Worm (Caenorhabditis elegans): Measurements from ENCODE around the gene nmy-1.

nmy-1 gene

DNA sequence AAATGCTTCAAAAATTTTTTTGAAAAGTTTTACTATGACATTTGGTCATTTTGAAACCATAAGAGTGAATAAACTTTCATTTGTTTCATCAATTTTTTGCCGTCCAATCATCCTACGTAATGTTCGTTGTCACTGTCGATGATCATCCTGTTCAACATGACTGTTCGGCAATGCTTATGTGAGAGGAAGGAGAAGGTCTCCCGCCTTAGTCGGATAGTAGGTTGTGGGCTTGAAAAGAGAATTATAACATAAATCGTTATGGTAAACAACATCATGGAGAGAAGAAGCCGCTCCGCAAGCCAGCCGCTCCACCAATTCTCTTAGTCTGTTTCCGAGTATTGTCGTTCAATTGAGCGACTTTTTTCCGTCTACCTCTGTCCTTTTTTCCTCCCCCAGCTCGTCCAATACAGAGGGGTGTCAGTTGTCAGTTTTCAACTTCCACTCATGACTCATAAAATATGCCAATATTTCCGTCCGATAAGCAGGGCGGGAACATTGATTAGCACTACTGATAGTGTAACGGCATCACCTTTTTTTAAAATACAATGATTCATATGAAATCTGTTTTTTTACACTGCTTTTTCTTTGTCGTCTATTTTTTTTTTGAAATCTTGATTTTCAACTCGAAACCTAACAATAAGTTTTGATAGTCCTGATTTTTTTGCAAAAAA is 3.1 kb upstream of the nmy-1 start:
- TF ChIP-seq elt-3 (tag; optimal IDR thresholded peaks at IDR 0.05) = no peak
- no peak for TF ChIP-seq M03D4.4 (tag; optimal IDR thresholded peaks at IDR 0.05)
- no peak for TF ChIP-seq nhr-2 (tag; optimal IDR thresholded peaks at IDR 0.05)
- TF ChIP-seq unc-62 (GFP tag; optimal IDR thresholded peaks at IDR 0.05) = no peak
- TF ChIP-seq nhr-76 (tag; optimal IDR thresholded peaks at IDR 0.05) = no peak
- no peak for TF ChIP-seq mab-5 (tag; optimal IDR thresholded peaks at IDR 0.05)
- TF ChIP-seq sptf-1 (tag; optimal IDR thresholded peaks at IDR 0.05) = no peak
- TF ChIP-seq mep-1 (tag; optimal IDR thresholded peaks at IDR 0.05) = no peak
- TF ChIP-seq ceh-83 (GFP tag; optimal IDR thresholded peaks at IDR 0.05) = no peak
- TF ChIP-seq sem-2 (GFP tag; optimal IDR thresholded peaks at IDR 0.05) = no peak
- TF ChIP-seq zip-8 (tag; optimal IDR thresholded peaks at IDR 0.05) = no peak
- no peak for TF ChIP-seq nhr-28 (tag; optimal IDR thresholded peaks at IDR 0.05)
- no peak for TF ChIP-seq elt-1 (tag; optimal IDR thresholded peaks at IDR 0.05; ENCODE audit: borderline replicate concordance, insufficient read depth)
- no peak for TF ChIP-seq tbx-8 (GFP tag; optimal IDR thresholded peaks at IDR 0.05)
- no peak for TF ChIP-seq nhr-12 (tag; optimal IDR thresholded peaks at IDR 0.05)
- TF ChIP-seq drap-1 (GFP tag; optimal IDR thresholded peaks at IDR 0.05) = no peak

DNA sequence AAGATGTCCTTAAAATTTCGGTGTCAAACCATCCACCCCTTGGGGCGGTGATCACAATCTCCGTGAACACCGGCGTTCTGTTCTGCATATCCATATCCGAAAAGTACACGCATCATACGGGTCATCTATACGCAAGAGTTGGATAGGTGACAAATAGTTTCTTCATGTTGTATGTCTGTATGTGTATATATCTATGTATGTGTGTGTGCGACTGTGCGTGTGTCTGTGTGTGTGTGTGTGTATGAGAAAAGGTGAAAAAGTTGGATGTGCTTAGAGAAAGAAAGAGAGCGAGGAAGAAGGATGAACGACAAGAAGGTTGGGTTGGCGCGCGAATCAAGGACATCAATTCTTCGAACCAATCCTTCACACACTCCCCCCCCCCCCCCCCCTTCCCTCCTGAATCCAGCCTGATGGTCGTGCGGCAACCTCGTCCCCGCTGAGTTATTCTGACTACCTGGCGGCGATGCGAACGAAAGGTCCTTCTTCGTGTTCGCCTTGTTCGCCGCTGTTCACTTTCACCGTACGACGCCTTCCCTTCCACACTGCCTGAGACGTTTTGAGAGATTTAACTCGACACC is 1.9 kb upstream of the nmy-1 start:
- no peak for TF ChIP-seq bed-3 (GFP tag; optimal IDR thresholded peaks at IDR 0.05)
- TF ChIP-seq pha-4 (tag; optimal IDR thresholded peaks at IDR 0.05) = peak; percentile 5
- TF ChIP-seq unc-62 (GFP tag; optimal IDR thresholded peaks at IDR 0.05) = peak; percentile 27
- no peak for TF ChIP-seq nhr-12 (tag; optimal IDR thresholded peaks at IDR 0.05)
- TF ChIP-seq unc-39 (tag; optimal IDR thresholded peaks at IDR 0.05) = no peak
- TF ChIP-seq ham-2 (GFP tag; optimal IDR thresholded peaks at IDR 0.05) = peak; percentile 13
- peak; percentile 76 for TF ChIP-seq elt-1 (tag; optimal IDR thresholded peaks at IDR 0.05; ENCODE audit: borderline replicate concordance, insufficient read depth)
- peak; percentile 27 for TF ChIP-seq drap-1 (GFP tag; optimal IDR thresholded peaks at IDR 0.05)

DNA sequence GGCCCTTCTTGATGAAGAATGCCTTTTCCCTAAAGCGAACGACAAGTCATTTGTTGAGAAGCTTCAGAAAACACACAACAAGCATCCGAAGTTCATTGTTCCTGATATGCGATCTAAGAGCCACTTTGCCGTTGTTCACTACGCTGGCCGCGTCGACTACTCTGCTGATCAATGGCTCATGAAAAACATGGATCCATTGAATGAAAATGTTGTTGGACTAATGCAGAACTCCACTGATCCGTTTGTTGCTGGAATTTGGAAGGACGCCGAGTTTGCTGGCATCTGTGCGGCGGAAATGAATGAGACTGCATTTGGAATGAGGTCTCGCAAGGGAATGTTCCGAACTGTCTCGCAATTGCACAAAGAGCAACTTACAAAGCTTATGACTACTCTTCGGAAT is 3.4 kb downstream of the nmy-1 start:
- TF ChIP-seq cnd-1 (tag; optimal IDR thresholded peaks at IDR 0.05) (no peak), nhr-2 (tag; optimal IDR thresholded peaks at IDR 0.05) (no peak), lin-32 (GFP tag; optimal IDR thresholded peaks at IDR 0.05) (no peak), unc-62 (GFP tag; optimal IDR thresholded peaks at IDR 0.05) (no peak), hlh-1 (tag; optimal IDR thresholded peaks at IDR 0.05) (no peak), blmp-1 (tag; optimal IDR thresholded peaks at IDR 0.05) (no peak), ceh-83 (GFP tag; optimal IDR thresholded peaks at IDR 0.05) (no peak)

DNA sequence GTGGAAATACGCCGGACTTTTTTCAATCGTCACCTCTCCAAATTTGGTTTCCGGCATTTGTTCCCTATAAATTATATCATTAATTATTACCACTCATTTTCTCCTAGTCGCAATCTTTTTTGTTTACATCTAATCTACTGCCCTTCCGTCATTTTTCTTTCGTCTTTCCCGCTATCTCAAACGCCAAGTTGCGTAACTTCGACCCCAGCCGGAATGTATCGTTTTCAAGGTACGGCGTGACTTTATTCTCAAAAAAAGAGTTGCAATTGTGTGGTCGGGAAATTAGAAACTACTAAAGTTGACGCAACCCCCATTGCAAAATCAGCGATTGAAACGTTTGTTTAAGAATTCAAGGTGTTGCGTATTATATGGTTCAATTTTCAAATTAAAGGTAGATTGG is 10.2 kb downstream of the nmy-1 start:
- no peak for TF ChIP-seq unc-39 (tag; optimal IDR thresholded peaks at IDR 0.05)
- TF ChIP-seq zip-8 (tag; optimal IDR thresholded peaks at IDR 0.05) = peak; percentile 15
- TF ChIP-seq sem-2 (GFP tag; optimal IDR thresholded peaks at IDR 0.05) = no peak
- TF ChIP-seq elt-1 (tag; optimal IDR thresholded peaks at IDR 0.05; ENCODE audit: borderline replicate concordance, insufficient read depth) = peak; percentile 74

DNA sequence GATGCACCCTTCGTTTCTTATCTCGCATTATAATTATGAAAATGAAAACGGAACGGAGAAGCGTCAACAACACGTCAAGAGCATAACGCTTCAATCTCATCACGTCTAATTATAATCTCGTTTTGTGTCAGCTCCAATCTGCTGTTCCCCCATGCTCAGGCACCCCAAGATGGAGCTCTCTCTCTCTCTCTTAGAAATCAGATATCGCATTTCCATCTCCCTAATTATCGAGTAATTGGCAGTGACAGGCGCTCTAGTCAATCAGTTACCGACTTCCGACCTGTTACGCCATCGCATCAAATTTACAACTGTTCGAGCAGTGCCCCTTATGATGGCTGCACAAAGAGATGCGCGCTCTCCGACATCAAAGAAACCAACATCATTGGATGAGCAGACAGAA is 11.1 kb downstream of the nmy-1 start:
- TF ChIP-seq unc-120 (tag; optimal IDR thresholded peaks at IDR 0.05; ENCODE audit: poor library complexity, severe bottlenecking) (no peak), ceh-43 (GFP tag; optimal IDR thresholded peaks at IDR 0.05) (peak; percentile 32), mls-2 (tag; optimal IDR thresholded peaks at IDR 0.05) (peak; percentile 53), nhr-2 (tag; optimal IDR thresholded peaks at IDR 0.05) (peak; percentile 68), unc-62 (GFP tag; optimal IDR thresholded peaks at IDR 0.05) (peak; percentile 95), tbx-8 (GFP tag; optimal IDR thresholded peaks at IDR 0.05) (no peak), hlh-1 (tag; optimal IDR thresholded peaks at IDR 0.05) (peak; percentile 50), ces-1 (GFP tag; optimal IDR thresholded peaks at IDR 0.05) (peak; percentile 89), zip-8 (tag; optimal IDR thresholded peaks at IDR 0.05) (peak; percentile 37)

DNA sequence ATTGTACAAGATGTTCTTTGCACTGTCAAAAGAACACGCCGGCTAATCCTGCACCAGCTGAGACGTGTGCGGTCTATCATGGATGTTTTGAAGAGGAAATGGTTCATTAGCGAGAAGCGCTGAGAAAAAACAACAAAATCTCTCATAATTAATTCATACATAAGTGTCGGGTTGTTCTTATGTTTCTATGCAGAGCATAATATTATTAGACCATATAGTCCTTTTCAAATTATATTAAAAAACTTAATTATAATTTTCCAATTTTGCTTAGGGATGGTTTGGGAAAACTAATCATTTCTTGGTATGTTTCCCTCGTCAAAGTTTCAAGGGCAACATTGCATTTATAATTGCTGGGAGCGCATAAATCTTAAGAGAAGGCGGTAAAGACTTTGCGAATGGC is 12.4 kb downstream of the nmy-1 start:
- TF ChIP-seq ceh-39 (tag; optimal IDR thresholded peaks at IDR 0.05) = no peak
- TF ChIP-seq ham-2 (GFP tag; optimal IDR thresholded peaks at IDR 0.05) = no peak
- no peak for TF ChIP-seq nhr-237 (tag; optimal IDR thresholded peaks at IDR 0.05)
- TF ChIP-seq mep-1 (tag; optimal IDR thresholded peaks at IDR 0.05) = no peak
- TF ChIP-seq ceh-43 (GFP tag; optimal IDR thresholded peaks at IDR 0.05) = no peak
- no peak for TF ChIP-seq sem-2 (GFP tag; optimal IDR thresholded peaks at IDR 0.05)
- no peak for TF ChIP-seq elt-3 (tag; optimal IDR thresholded peaks at IDR 0.05)
- no peak for TF ChIP-seq mls-2 (tag; optimal IDR thresholded peaks at IDR 0.05)
- TF ChIP-seq unc-62 (GFP tag; optimal IDR thresholded peaks at IDR 0.05) = no peak
- TF ChIP-seq flh-1 (GFP tag; optimal IDR thresholded peaks at IDR 0.05) = no peak
- TF ChIP-seq tbx-8 (GFP tag; optimal IDR thresholded peaks at IDR 0.05) = no peak
- TF ChIP-seq blmp-1 (tag; optimal IDR thresholded peaks at IDR 0.05) = no peak
- peak; percentile 92 for TF ChIP-seq ces-1 (GFP tag; optimal IDR thresholded peaks at IDR 0.05)
- no peak for TF ChIP-seq unc-39 (tag; optimal IDR thresholded peaks at IDR 0.05)
- no peak for TF ChIP-seq lin-32 (GFP tag; optimal IDR thresholded peaks at IDR 0.05)
- TF ChIP-seq nhr-2 (tag; optimal IDR thresholded peaks at IDR 0.05) = peak; percentile 6

Data from whole organism, mixed stage, embryonic.